Worm (Caenorhabditis elegans) whole organism, L1 larva: Measurements from ENCODE around the gene ZK1055.4.
A peak's percentile ranks its signal among the peaks of the same experiment; 100 is the strongest.

Source experiments
- C16A3.4 ChIP-seq: fragments of 150-350 bp; optimal IDR thresholded peaks from 2 replicates; lab custom pipeline; 2014; ENCODE audit warnings: missing biosample characterization, missing genetic modification characterization
- C34B4.2 ChIP-seq: sonication (generic microtip); optimal IDR thresholded peaks from 2 replicates; lab custom pipeline; 2017; ENCODE audit warnings: mild to moderate bottlenecking, missing genetic modification characterization, missing compliant biosample characterization
- Y116A8C.19 ChIP-seq: sonication (generic microtip); optimal IDR thresholded peaks from 2 replicates; lab custom pipeline; 2016; ENCODE audit warnings: missing compliant biosample characterization, missing genetic modification characterization, borderline replicate concordance
- alr-1 ChIP-seq: fragments of 200-800 bp; sonication (Bioruptor generic); optimal IDR thresholded peaks from 2 replicates; lab custom pipeline; 2018; ENCODE audit warnings: borderline replicate concordance, mild to moderate bottlenecking, missing genetic modification characterization, missing compliant biosample characterization
- ama-1 ChIP-seq: fragments of 150-350 bp; optimal IDR thresholded peaks from 2 replicates; lab custom pipeline; 2014
- blmp-1 ChIP-seq: fragments of 150-350 bp; optimal IDR thresholded peaks from 2 replicates; lab custom pipeline; 2014; ENCODE audit warnings: missing biosample characterization, missing genetic modification characterization
- ceh-82 ChIP-seq, 3 experiments: fragments of 150-350 bp in 1 of 3; sonication (generic microtip) in 2 of 3; optimal IDR thresholded peaks; 2 replicates each; lab custom pipeline; 2014 to 2017; ENCODE audit warnings: missing biosample characterization in 3 of 3, missing genetic modification characterization in 3 of 3
- ces-1 ChIP-seq: fragments of 150-350 bp; optimal IDR thresholded peaks from 2 replicates; lab custom pipeline; 2014; ENCODE audit warnings: missing biosample characterization, missing genetic modification reagents, missing genetic modification characterization
- dpl-1 ChIP-seq, 3 experiments: fragments of 150-350 bp in 2 of 3; sonication (generic microtip) in 1 of 3; optimal IDR thresholded peaks; 2 replicates each; lab custom pipeline; 2014 to 2017; ENCODE audit warnings: missing biosample characterization in 3 of 3, missing genetic modification characterization in 3 of 3, missing genetic modification reagents in 3 of 3
- dsc-1 ChIP-seq: sonication (generic microtip); optimal IDR thresholded peaks from 2 replicates; lab custom pipeline; 2016; ENCODE audit warnings: mild to moderate bottlenecking, missing genetic modification characterization, missing compliant biosample characterization
- efl-1 ChIP-seq, 4 experiments: fragments of 150-350 bp; optimal IDR thresholded peaks in 3 of 4; peaks in 1 of 4; 1 replicate in 1 of 4; 2 replicates in 3 of 4; lab custom pipeline; 2014; ENCODE audit warnings: missing biosample characterization in 2 of 4, missing genetic modification characterization in 2 of 4, missing genetic modification reagents in 2 of 4
- efl-3 ChIP-seq: fragments of 200-800 bp; sonication (Bioruptor generic); optimal IDR thresholded peaks from 2 replicates; lab custom pipeline; 2018; ENCODE audit warnings: mild to moderate bottlenecking, missing genetic modification characterization, missing compliant biosample characterization
- egl-13 ChIP-seq: sonication (generic microtip); optimal IDR thresholded peaks from 2 replicates; lab custom pipeline; 2016; ENCODE audit warnings: missing genotype, missing genetic modification reagents, missing genetic modification characterization, missing compliant biosample characterization
- ets-5 ChIP-seq: fragments of 200-800 bp; sonication (Bioruptor generic); IDR thresholded peaks from 2 replicates; pipeline ENCODE4 v1.3.6; 2022; ENCODE audit warnings: missing genetic modification characterization, missing compliant biosample characterization
- fkh-4 ChIP-seq: sonication (generic microtip); optimal IDR thresholded peaks from 2 replicates; lab custom pipeline; 2016; ENCODE audit warnings: missing compliant biosample characterization, missing genetic modification characterization, borderline replicate concordance
- fos-1 ChIP-seq: fragments of 150-350 bp; optimal IDR thresholded peaks from 2 replicates; lab custom pipeline; 2014; ENCODE audit warnings: missing biosample characterization, missing genetic modification characterization
- hpl-2 ChIP-seq: fragments of 150-350 bp; optimal IDR thresholded peaks from 2 replicates; lab custom pipeline; 2014; ENCODE audit warnings: missing biosample characterization, missing genetic modification reagents, missing genetic modification characterization
- irx-1 ChIP-seq: sonication (generic microtip); optimal IDR thresholded peaks from 2 replicates; lab custom pipeline; 2016; ENCODE audit warnings: missing genetic modification characterization, missing compliant biosample characterization
- isw-1 ChIP-seq: fragments of 200-800 bp; sonication (Bioruptor generic); IDR thresholded peaks from 2 replicates; pipeline ENCODE4 v1.3.6; 2022; ENCODE audit warnings: missing genetic modification characterization, missing compliant biosample characterization
- jun-1 ChIP-seq: fragments of 150-350 bp; optimal IDR thresholded peaks from 2 replicates; lab custom pipeline; 2014; ENCODE audit warnings: missing biosample characterization, missing genetic modification reagents, missing genetic modification characterization
- lin-14 ChIP-seq: fragments of 200-800 bp; sonication (Bioruptor generic); optimal IDR thresholded peaks from 2 replicates; lab custom pipeline; 2018; ENCODE audit warnings: mild to moderate bottlenecking, missing genetic modification characterization, moderate library complexity, missing compliant biosample characterization
- lin-35 ChIP-seq, 2 experiments: fragments of 150-350 bp; optimal IDR thresholded peaks; 2 replicates each; lab custom pipeline; 2014; ENCODE audit warnings: missing biosample characterization in 2 of 2, missing genetic modification characterization in 2 of 2, missing genetic modification reagents in 2 of 2
- lir-3 ChIP-seq: sonication (generic microtip); optimal IDR thresholded peaks from 2 replicates; lab custom pipeline; 2016; ENCODE audit warnings: mild to moderate bottlenecking, missing genetic modification characterization, moderate library complexity, missing compliant biosample characterization; ENCODE audit not compliant: poor library complexity
- lsy-2 ChIP-seq, 2 experiments: fragments of 150-350 bp; optimal IDR thresholded peaks; 2 replicates each; lab custom pipeline; 2014; ENCODE audit warnings: missing biosample characterization in 2 of 2, missing genetic modification characterization in 2 of 2
- mef-2 ChIP-seq: fragments of 150-350 bp; optimal IDR thresholded peaks from 2 replicates; lab custom pipeline; 2014; ENCODE audit warnings: missing biosample characterization, missing genetic modification characterization
- mep-1 ChIP-seq: fragments of 150-350 bp; optimal IDR thresholded peaks from 2 replicates; lab custom pipeline; 2014; ENCODE audit warnings: missing biosample characterization, missing genetic modification characterization
- nhr-11 ChIP-seq: fragments of 150-350 bp; optimal IDR thresholded peaks from 2 replicates; lab custom pipeline; 2014; ENCODE audit warnings: missing biosample characterization, missing genetic modification characterization
- nhr-19 ChIP-seq: fragments of 200-800 bp; sonication (Bioruptor generic); conservative IDR thresholded peaks from 2 replicates; pipeline ENCODE4 v1.3.6; 2022; ENCODE audit warnings: missing genetic modification characterization, missing compliant biosample characterization
- nhr-71 ChIP-seq: sonication (generic microtip); optimal IDR thresholded peaks from 2 replicates; lab custom pipeline; 2016; ENCODE audit warnings: mild to moderate bottlenecking, missing genetic modification characterization, moderate library complexity, missing compliant biosample characterization
- nhr-76 ChIP-seq: sonication (generic microtip); optimal IDR thresholded peaks from 2 replicates; lab custom pipeline; 2017; ENCODE audit warnings: missing biosample characterization, missing genetic modification characterization
- nhr-77 ChIP-seq: fragments of 150-350 bp; optimal IDR thresholded peaks from 2 replicates; lab custom pipeline; 2014; ENCODE audit warnings: missing biosample characterization, missing genetic modification characterization
- nhr-84 ChIP-seq: sonication (generic microtip); optimal IDR thresholded peaks from 2 replicates; lab custom pipeline; 2017; ENCODE audit warnings: missing biosample characterization, missing genetic modification characterization
- nhr-85 ChIP-seq: sonication (generic microtip); peaks from one replicate; lab custom pipeline; 2016; ENCODE audit warnings: missing genetic modification characterization, inconsistent platforms, missing compliant biosample characterization
- nhr-90 ChIP-seq: sonication (generic microtip); optimal IDR thresholded peaks from 2 replicates; lab custom pipeline; 2016; ENCODE audit warnings: mild to moderate bottlenecking, missing genetic modification characterization, missing compliant biosample characterization; ENCODE audit not compliant: poor library complexity
- pax-3 ChIP-seq: fragments of 200-800 bp; sonication (Bioruptor generic); optimal IDR thresholded peaks from 2 replicates; lab custom pipeline; 2018; ENCODE audit warnings: mild to moderate bottlenecking, missing genetic modification characterization, moderate library complexity, missing compliant biosample characterization
- rnt-1 ChIP-seq: sonication (generic microtip); optimal IDR thresholded peaks from 2 replicates; lab custom pipeline; 2016; ENCODE audit warnings: mild to moderate bottlenecking, missing genetic modification characterization, moderate library complexity, missing compliant biosample characterization
- skn-1 ChIP-seq: fragments of 150-350 bp; optimal IDR thresholded peaks from 2 replicates; lab custom pipeline; 2014; ENCODE audit warnings: missing biosample characterization, missing genetic modification characterization
- snu-23 ChIP-seq: sonication (generic microtip); optimal IDR thresholded peaks from 2 replicates; lab custom pipeline; 2016; ENCODE audit warnings: missing genetic modification characterization, missing compliant biosample characterization
- sox-4 ChIP-seq: sonication (generic microtip); optimal IDR thresholded peaks from 2 replicates; lab custom pipeline; 2016; ENCODE audit warnings: missing genetic modification characterization, missing compliant biosample characterization
- sptf-1 ChIP-seq: fragments of 150-350 bp; optimal IDR thresholded peaks from 2 replicates; lab custom pipeline; 2014; ENCODE audit warnings: missing biosample characterization, missing genetic modification characterization
- sup-37 ChIP-seq: fragments of 200-800 bp; sonication (Bioruptor generic); optimal IDR thresholded peaks from 2 replicates; lab custom pipeline; 2018; ENCODE audit warnings: mild to moderate bottlenecking, missing genetic modification characterization, missing compliant biosample characterization
- swsn-7 ChIP-seq: sonication (generic microtip); optimal IDR thresholded peaks from 2 replicates; lab custom pipeline; 2016; ENCODE audit warnings: missing genetic modification characterization, missing compliant biosample characterization
- tbx-2 ChIP-seq: sonication (generic microtip); optimal IDR thresholded peaks from 2 replicates; lab custom pipeline; 2016; ENCODE audit warnings: missing genetic modification characterization, missing compliant biosample characterization
- tlp-1 ChIP-seq: fragments of 150-350 bp; optimal IDR thresholded peaks from 2 replicates; lab custom pipeline; 2014; ENCODE audit warnings: missing biosample characterization, missing genetic modification characterization
- unc-130 ChIP-seq: fragments of 150-350 bp; optimal IDR thresholded peaks from 2 replicates; lab custom pipeline; 2017; ENCODE audit warnings: missing biosample characterization, missing genetic modification characterization, inconsistent platforms
- unc-62 ChIP-seq: fragments of 150-350 bp; optimal IDR thresholded peaks from 2 replicates; lab custom pipeline; 2014; ENCODE audit warnings: missing biosample characterization, missing genetic modification reagents, missing genetic modification characterization
- unc-86 ChIP-seq: sonication (generic microtip); optimal IDR thresholded peaks from 2 replicates; lab custom pipeline; 2016; ENCODE audit warnings: missing genetic modification characterization, missing compliant biosample characterization
- unc-98 ChIP-seq: fragments of 200-800 bp; sonication (Bioruptor generic); IDR thresholded peaks from 2 replicates; pipeline ENCODE4 v1.3.6; 2022; ENCODE audit warnings: missing genetic modification characterization, missing compliant biosample characterization
- xbp-1 ChIP-seq: sonication (generic microtip); optimal IDR thresholded peaks from 2 replicates; lab custom pipeline; 2016; ENCODE audit warnings: missing genetic modification characterization, missing compliant biosample characterization
- zip-4 ChIP-seq: fragments of 200-800 bp; sonication (Bioruptor generic); optimal IDR thresholded peaks from 2 replicates; lab custom pipeline; 2018; ENCODE audit warnings: mild to moderate bottlenecking, missing genetic modification characterization, moderate library complexity, missing compliant biosample characterization

The ZK1055.4 gene

DNA sequence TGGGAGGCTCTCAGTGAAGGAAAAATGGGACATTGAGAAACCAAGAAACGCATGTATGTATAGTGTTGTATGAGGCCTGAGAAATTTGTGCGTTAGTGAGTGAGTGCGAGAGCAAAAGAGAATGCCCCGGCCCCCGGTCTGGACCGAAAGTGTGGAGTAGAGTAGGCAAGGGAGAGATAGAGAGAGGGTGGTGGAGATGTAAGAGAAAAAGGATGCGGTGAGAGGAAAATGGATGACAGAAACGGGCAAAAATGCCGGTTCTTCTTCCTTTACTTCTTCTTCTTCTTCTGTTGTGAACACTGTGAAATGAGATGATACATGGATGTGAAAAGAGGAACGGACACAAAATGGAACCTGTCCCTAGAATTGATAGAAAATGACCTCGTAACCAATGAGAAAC lies 43.5 kb upstream of the ZK1055.4 start:
- TF ChIP-seq blmp-1 (peak; percentile 4), efl-1 (optimal IDR thresholded peaks at IDR 0.05; lab: Kevin White, UChicago) (no peak), efl-1 (GFP tag; optimal IDR thresholded peaks at IDR 0.05 in 1 of 2; lab: Kevin White, UChicago) (peak in 1 of 2 experiments; percentile 74), C34B4.2 (no peak), nhr-71 (tag; lab: Kevin White, UChicago) (peak; percentile 22), snu-23 (GFP tag; lab: Kevin White, UChicago) (peak; percentile 11), ceh-82 (tag; optimal IDR thresholded peaks at IDR 0.05; lab: Kevin White, UChicago) (peak in 1 of 3 experiments; percentile 19), fos-1 (tag; lab: Kevin White, UChicago) (no peak), lsy-2 (tag; optimal IDR thresholded peaks at IDR 0.05; lab: Kevin White, UChicago) (peak in 1 of 2 experiments; percentile 48), mef-2 (tag; lab: Kevin White, UChicago) (no peak), rnt-1 (tag; lab: Kevin White, UChicago) (peak; percentile 30), dsc-1 (tag; lab: Kevin White, UChicago) (peak; percentile 28), nhr-84 (tag; lab: Kevin White, UChicago) (no peak), xbp-1 (tag; lab: Kevin White, UChicago) (no peak), hpl-2 (GFP tag; lab: Kevin White, UChicago) (no peak), lin-14 (GFP tag; lab: Kevin White, UChicago) (peak; percentile 71), lir-3 (tag; lab: Kevin White, UChicago) (no peak)

DNA sequence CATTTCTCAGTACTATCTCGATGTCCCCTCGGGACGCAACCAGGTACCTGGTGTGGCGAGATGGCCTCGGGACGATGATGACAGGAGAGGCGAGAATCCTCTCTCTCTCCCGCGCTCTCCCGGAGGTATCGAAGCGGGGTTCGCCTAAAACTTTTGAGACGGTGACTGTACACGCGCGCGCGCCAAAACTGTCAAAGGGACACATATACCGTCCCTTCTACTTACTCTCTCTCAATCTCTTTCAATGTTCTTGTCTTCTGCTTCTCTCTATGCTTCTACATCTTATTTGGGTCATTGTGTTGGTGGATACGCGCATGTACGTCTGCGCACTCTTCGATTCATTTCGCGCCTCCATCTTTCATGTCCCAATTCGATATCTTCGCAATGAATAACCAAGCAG lies 40.0 kb upstream of the ZK1055.4 start:
- TF ChIP-seq nhr-76 (tag; lab: Kevin White, UChicago) (no peak), alr-1 (tag; lab: Kevin White, UChicago) (no peak), mep-1 (tag; lab: Kevin White, UChicago) (peak; percentile 11), irx-1 (no peak), lir-3 (tag; lab: Kevin White, UChicago) (no peak), pax-3 (no peak), swsn-7 (tag; lab: Kevin White, UChicago) (no peak), nhr-77 (tag; lab: Kevin White, UChicago) (no peak), unc-130 (tag; lab: Kevin White, UChicago) (no peak), skn-1 (peak; percentile 44), nhr-85 (tag; lab: Kevin White, UChicago) (no peak), C34B4.2 (no peak), nhr-19 (GFP tag; lab: Robert Waterston, UW) (no peak), tlp-1 (tag; lab: Kevin White, UChicago) (no peak), lsy-2 (tag; optimal IDR thresholded peaks at IDR 0.05; lab: Kevin White, UChicago) (peak in 1 of 2 experiments; percentile 38), nhr-90 (tag; lab: Kevin White, UChicago) (peak; percentile 4), ets-5 (GFP tag; lab: Robert Waterston, UW) (no peak), nhr-11 (tag; lab: Kevin White, UChicago) (no peak), fkh-4 (tag; lab: Kevin White, UChicago) (no peak), egl-13 (tag; lab: Kevin White, UChicago) (no peak), Y116A8C.19 (no peak), lin-35 (GFP tag; optimal IDR thresholded peaks at IDR 0.05; lab: Kevin White, UChicago) (no peak), sptf-1 (tag; lab: Kevin White, UChicago) (no peak), zip-4 (GFP tag; lab: Kevin White, UChicago) (no peak), efl-3 (GFP tag; lab: Kevin White, UChicago) (no peak), ama-1 (lab: Kevin White, UChicago) (no peak), hpl-2 (GFP tag; lab: Kevin White, UChicago) (no peak), C16A3.4 (peak; percentile 2), jun-1 (tag; lab: Kevin White, UChicago) (no peak), dpl-1 (GFP tag; optimal IDR thresholded peaks at IDR 0.05; lab: Kevin White, UChicago) (peak in 1 of 3 experiments; percentile 12), unc-86 (no peak), sup-37 (no peak), unc-98 (GFP tag; lab: Robert Waterston, UW) (no peak), nhr-71 (tag; lab: Kevin White, UChicago) (peak; percentile 32), efl-1 (optimal IDR thresholded peaks at IDR 0.05; lab: Kevin White, UChicago) (no peak), efl-1 (GFP tag; optimal IDR thresholded peaks at IDR 0.05 in 1 of 2; lab: Kevin White, UChicago) (peak in 1 of 2 experiments; percentile 77), mef-2 (tag; lab: Kevin White, UChicago) (no peak), ces-1 (GFP tag; lab: Kevin White, UChicago) (no peak), sox-4 (tag; lab: Kevin White, UChicago) (no peak), isw-1 (GFP tag; lab: Robert Waterston, UW) (no peak), unc-62 (GFP tag; lab: Kevin White, UChicago) (no peak), rnt-1 (tag; lab: Kevin White, UChicago) (no peak), tbx-2 (no peak)
